Worm (Caenorhabditis elegans) whole organism, L4 larva: Measurements from ENCODE around the gene vps-35.

Source experiments
- aha-1 ChIP-seq: fragments of 150-350 bp; peaks from one replicate; lab custom pipeline; 2014; ENCODE audit warnings: missing biosample characterization, missing genetic modification characterization
- ctbp-1 ChIP-seq: fragments of 200-800 bp; sonication (Bioruptor generic); IDR thresholded peaks from 2 replicates; pipeline ENCODE4 v1.3.6; 2022; ENCODE audit warnings: missing genetic modification reagents, missing genetic modification characterization, missing compliant biosample characterization
- duxl-1 ChIP-seq: sonication (generic microtip); optimal IDR thresholded peaks from 2 replicates; lab custom pipeline; 2016; ENCODE audit warnings: mild to moderate bottlenecking, missing genetic modification characterization, moderate library complexity, missing compliant biosample characterization; ENCODE audit not compliant: poor library complexity
- nhr-11 ChIP-seq: fragments of 150-350 bp; optimal IDR thresholded peaks from 2 replicates; lab custom pipeline; 2014; ENCODE audit warnings: missing biosample characterization, missing genetic modification characterization
- set-16 ChIP-seq: fragments of 200-800 bp; sonication (Bioruptor generic); IDR thresholded peaks from 2 replicates; pipeline ENCODE4 v1.3.6; 2022; ENCODE audit warnings: missing genetic modification reagents, missing genetic modification characterization, missing compliant biosample characterization

vps-35 gene

DNA sequence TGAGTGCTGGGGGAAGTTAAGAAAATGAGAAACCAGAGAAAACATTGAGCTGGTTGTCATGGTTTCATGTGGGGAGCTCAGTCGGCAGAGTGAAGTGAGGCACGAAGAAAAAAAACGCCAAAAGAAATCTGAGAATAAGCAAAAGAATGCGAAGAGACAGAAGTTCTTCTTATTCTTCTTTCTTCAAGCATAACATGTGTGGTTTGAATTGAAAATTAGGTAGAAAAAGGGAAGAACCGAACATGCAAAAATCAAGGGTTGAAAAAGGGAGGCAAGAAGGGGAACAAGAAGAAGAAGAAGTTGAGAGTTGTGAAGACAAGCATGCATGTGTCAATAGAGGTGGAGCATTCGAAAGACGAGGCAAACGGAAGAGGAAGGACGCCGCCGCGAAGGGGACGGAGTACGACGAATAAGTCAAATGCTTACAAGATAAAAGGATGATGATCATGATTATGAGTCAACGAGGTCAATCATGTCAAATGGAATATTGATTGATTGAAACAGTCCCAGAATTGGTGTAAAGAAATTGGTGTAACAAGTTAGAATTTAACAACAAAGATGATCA lies 50.3 kb downstream of the vps-35 start:
- TF ChIP-seq nhr-11 (tag; lab: Kevin White, UChicago) (peak; percentile 17), aha-1 (tag; lab: Kevin White, UChicago) (peak; percentile 89), set-16 (GFP tag; lab: Robert Waterston, UW) (no peak), ctbp-1 (GFP tag; lab: Robert Waterston, UW) (peak; percentile 51; the same call in 1 of the 2 replicates)

DNA sequence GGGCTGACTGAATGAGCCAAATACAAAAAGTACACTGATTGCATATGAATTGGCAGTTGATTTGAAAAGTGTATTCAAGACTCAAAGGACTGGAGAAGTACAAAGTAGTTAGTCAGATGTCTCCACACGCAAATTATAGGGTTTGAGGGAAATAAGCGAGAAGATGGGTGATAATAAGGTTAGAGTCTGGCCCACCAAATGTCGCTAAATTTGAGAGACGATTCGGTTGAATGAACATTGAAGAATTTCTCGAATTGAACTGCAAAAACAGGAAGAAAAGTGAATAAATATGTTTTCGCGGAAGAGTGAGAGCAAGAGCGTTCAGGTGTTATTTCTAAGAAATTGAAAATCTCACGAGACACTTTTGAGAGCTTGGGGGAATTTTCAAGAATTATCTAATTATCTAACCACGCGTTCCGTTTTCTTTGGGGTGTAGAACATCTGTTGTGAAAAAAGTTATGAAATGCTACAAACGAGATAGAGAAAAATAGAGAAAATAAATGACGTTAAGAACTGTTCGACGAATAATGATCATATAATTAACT lies 52.0 kb downstream of the vps-35 start:
- peak; percentile 44 for TF ChIP-seq nhr-11 (tag; lab: Kevin White, UChicago)
- no peak for TF ChIP-seq duxl-1
